Worm (Caenorhabditis elegans): ENCODE results near the gene K08B5.1.

ce11 chrX:16548290-16548689 lies 9.9 kb upstream of the K08B5.1 start:
- TF ChIP-seq flt-1 (GFP tag; IDR thresholded peaks at IDR 0.05) (no peak), ztf-23 (GFP tag; IDR thresholded peaks at IDR 0.05) (no peak), T22C8.4 (GFP tag; IDR thresholded peaks at IDR 0.05) (no peak), cog-1 (tag; optimal IDR thresholded peaks at IDR 0.05) (no peak), med-1 (GFP tag; optimal IDR thresholded peaks at IDR 0.05; ENCODE audit: insufficient read depth) (no peak), tab-1 (GFP tag; IDR thresholded peaks at IDR 0.05) (no peak), ztf-29 (GFP tag; IDR thresholded peaks at IDR 0.05) (no peak), ref-1 (GFP tag; conservative IDR thresholded peaks at IDR 0.05) (no peak)

Measured in whole organism, midembryonic.